Fruit fly (Drosophila melanogaster): Measurements from ENCODE around the gene CG43902.

- TF ChIP-seq psq (optimal IDR thresholded peaks at IDR 0.05), result no peak
- TF ChIP-seq h (optimal IDR thresholded peaks at IDR 0.05), result no peak
- TF ChIP-seq Sin3A (optimal IDR thresholded peaks at IDR 0.05), result no peak
- TF ChIP-seq ttk (optimal IDR thresholded peaks at IDR 0.05), result no peak
- no peak for TF ChIP-seq insv (optimal IDR thresholded peaks at IDR 0.05)
- no peak for TF ChIP-seq Myc (optimal IDR thresholded peaks at IDR 0.05)
Observed at dm6 chrX:10212118-10212517, 53.9 kb downstream of the CG43902 start, which contains the start of gene Ypel.
